Worm (Caenorhabditis elegans): Measurements from ENCODE around the gene bgnt-1.5.

DNA sequence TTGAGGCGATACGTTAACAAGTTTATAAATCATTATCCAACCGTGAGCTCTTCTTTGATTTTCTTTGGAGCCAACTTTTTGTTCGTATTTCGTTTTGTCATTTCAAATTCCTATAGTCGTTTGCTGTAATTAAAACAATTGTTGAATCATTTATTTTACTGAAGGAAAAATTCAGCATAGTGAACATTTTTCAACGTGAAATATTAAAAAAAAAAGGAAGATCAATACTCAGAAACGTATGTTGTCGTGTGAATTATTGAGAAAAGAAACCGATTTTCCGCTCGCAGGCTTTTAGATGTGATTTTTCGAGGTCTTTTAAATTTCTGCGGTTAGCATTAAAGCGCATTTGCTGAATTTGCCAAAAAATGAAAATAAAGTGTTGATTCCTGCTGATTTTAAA lies 46.7 kb upstream of the bgnt-1.5 start, which contains the start of gene phf-33:
- TF ChIP-seq him-1 (tag; optimal IDR thresholded peaks at IDR 0.05) (no peak), W03F9.2 (tag; optimal IDR thresholded peaks at IDR 0.05) (no peak), dao-5 (tag; optimal IDR thresholded peaks at IDR 0.05) (no peak)

Data from whole organism, L4/young adult.